Worm (Caenorhabditis elegans) whole organism, L2 larva: ENCODE measurements around the gene F59G1.8.

ENCODE experiments used
- C34F6.9 ChIP-seq: fragments of 150-350 bp; optimal IDR thresholded peaks from 2 replicates; lab custom pipeline; 2014; ENCODE audit warnings: missing biosample characterization, missing genetic modification characterization
- F13H6.1 ChIP-seq: sonication (generic microtip); optimal IDR thresholded peaks from 2 replicates; lab custom pipeline; 2016; ENCODE audit warnings: missing genetic modification characterization, missing compliant biosample characterization
- R02D3.7 ChIP-seq: fragments of 150-350 bp; optimal IDR thresholded peaks from 2 replicates; lab custom pipeline; 2014; ENCODE audit warnings: missing biosample characterization, missing genetic modification characterization
- alr-1 ChIP-seq: fragments of 150-350 bp; optimal IDR thresholded peaks from 2 replicates; lab custom pipeline; 2014; ENCODE audit warnings: missing biosample characterization, missing genetic modification characterization
- aly-2 ChIP-seq: fragments of 150-350 bp; optimal IDR thresholded peaks from 2 replicates; lab custom pipeline; 2014; ENCODE audit warnings: missing biosample characterization, missing genetic modification characterization
- blmp-1 ChIP-seq: sonication (generic microtip); optimal IDR thresholded peaks from 2 replicates; lab custom pipeline; 2017; ENCODE audit warnings: missing genetic modification characterization, mild to moderate bottlenecking, missing compliant biosample characterization, antibody characterized with exemption, moderate library complexity; ENCODE audit not compliant: insufficient read depth
- ceh-16 ChIP-seq: fragments of 150-350 bp; optimal IDR thresholded peaks from 2 replicates; lab custom pipeline; 2014; ENCODE audit warnings: missing biosample characterization, missing genetic modification characterization
- ceh-82 ChIP-seq: fragments of 150-350 bp; optimal IDR thresholded peaks from 2 replicates; lab custom pipeline; 2014; ENCODE audit warnings: missing biosample characterization, missing genetic modification characterization
- crh-2 ChIP-seq: sonication (generic microtip); optimal IDR thresholded peaks from 2 replicates; lab custom pipeline; 2017; ENCODE audit warnings: missing biosample characterization, missing genetic modification characterization
- dmd-4 ChIP-seq: sonication (generic microtip); optimal IDR thresholded peaks from 2 replicates; lab custom pipeline; 2017; ENCODE audit warnings: missing biosample characterization, missing genetic modification characterization
- egl-27 ChIP-seq: sonication (generic microtip); optimal IDR thresholded peaks from 3 replicates; lab custom pipeline; 2017; ENCODE audit warnings: missing biosample characterization, missing genetic modification reagents, missing genetic modification characterization
- elt-1 ChIP-seq: fragments of 150-350 bp; optimal IDR thresholded peaks from 2 replicates; lab custom pipeline; 2014; ENCODE audit warnings: missing biosample characterization, missing genetic modification characterization
- elt-3 ChIP-seq: sonication (generic microtip); optimal IDR thresholded peaks from 2 replicates; lab custom pipeline; 2017; ENCODE audit warnings: missing biosample characterization, missing genetic modification characterization
- fos-1 ChIP-seq: fragments of 150-350 bp; optimal IDR thresholded peaks from 2 replicates; lab custom pipeline; 2014; ENCODE audit warnings: missing biosample characterization, missing genetic modification characterization
- gmeb-1 ChIP-seq: fragments of 150-350 bp; optimal IDR thresholded peaks from 2 replicates; lab custom pipeline; 2014; ENCODE audit warnings: missing biosample characterization, missing genetic modification characterization
- lin-11 ChIP-seq: fragments of 150-350 bp; sonication (generic microtip); optimal IDR thresholded peaks from 2 replicates; lab custom pipeline; 2014; ENCODE audit warnings: missing biosample characterization, missing genetic modification characterization, inconsistent platforms, mixed read lengths
- lin-13 ChIP-seq: fragments of 150-350 bp; optimal IDR thresholded peaks from 2 replicates; lab custom pipeline; 2014; ENCODE audit warnings: missing biosample characterization, missing genetic modification reagents, missing genetic modification characterization
- lin-39 ChIP-seq: fragments of 150-350 bp; optimal IDR thresholded peaks from 2 replicates; lab custom pipeline; 2014; ENCODE audit warnings: missing biosample characterization, missing genetic modification reagents, missing genetic modification characterization
- lsy-2 ChIP-seq, 2 experiments: fragments of 150-350 bp in 1 of 2; sonication (generic microtip) in 1 of 2; optimal IDR thresholded peaks; 2 replicates each; lab custom pipeline; 2014 to 2017; ENCODE audit warnings: missing biosample characterization in 2 of 2, missing genetic modification characterization in 2 of 2
- mab-5 ChIP-seq: fragments of 150-350 bp; optimal IDR thresholded peaks from 2 replicates; lab custom pipeline; 2014; ENCODE audit warnings: missing biosample characterization, missing genetic modification characterization
- mbf-1 ChIP-seq: sonication (generic microtip); optimal IDR thresholded peaks from 2 replicates; lab custom pipeline; 2017; ENCODE audit warnings: missing biosample characterization, missing genetic modification characterization
- mdl-1 ChIP-seq, 2 experiments: fragments of 150-350 bp in 1 of 2; sonication (generic microtip) in 1 of 2; optimal IDR thresholded peaks; 2 replicates each; lab custom pipeline; 2017; ENCODE audit warnings: missing biosample characterization in 2 of 2, missing genetic modification characterization in 2 of 2
- nhr-10 ChIP-seq: sonication (generic microtip); optimal IDR thresholded peaks from 2 replicates; lab custom pipeline; 2017; ENCODE audit warnings: missing biosample characterization, missing genetic modification characterization
- nhr-11 ChIP-seq: fragments of 150-350 bp; optimal IDR thresholded peaks from 2 replicates; lab custom pipeline; 2014; ENCODE audit warnings: missing biosample characterization, missing genetic modification characterization
- nhr-129 ChIP-seq: fragments of 150-350 bp; optimal IDR thresholded peaks from 2 replicates; lab custom pipeline; 2014; ENCODE audit warnings: missing biosample characterization, missing genetic modification characterization
- nhr-21 ChIP-seq: fragments of 150-350 bp; optimal IDR thresholded peaks from 2 replicates; lab custom pipeline; 2014; ENCODE audit warnings: missing biosample characterization, missing genetic modification characterization
- nhr-237 ChIP-seq: fragments of 150-350 bp; optimal IDR thresholded peaks from 2 replicates; lab custom pipeline; 2014; ENCODE audit warnings: missing biosample characterization, missing genetic modification characterization
- nhr-25 ChIP-seq: fragments of 150-350 bp; sonication (generic microtip); optimal IDR thresholded peaks from 3 replicates; lab custom pipeline; 2014; ENCODE audit warnings: missing biosample characterization, missing genetic modification characterization
- nhr-6 ChIP-seq: fragments of 150-350 bp; optimal IDR thresholded peaks from 2 replicates; lab custom pipeline; 2014; ENCODE audit warnings: missing biosample characterization, missing genetic modification characterization
- nhr-77 ChIP-seq: fragments of 150-350 bp; optimal IDR thresholded peaks from 2 replicates; lab custom pipeline; 2014; ENCODE audit warnings: missing biosample characterization, missing genetic modification characterization
- sma-3 ChIP-seq: sonication (generic microtip); optimal IDR thresholded peaks from 2 replicates; lab custom pipeline; 2016; ENCODE audit warnings: missing genetic modification reagents, missing genetic modification characterization, missing compliant biosample characterization
- sma-9 ChIP-seq, 2 experiments: fragments of 150-350 bp in 1 of 2; sonication (generic microtip) in 1 of 2; optimal IDR thresholded peaks; 2 replicates each; lab custom pipeline; 2014 to 2016; ENCODE audit warnings: missing genetic modification characterization in 2 of 2, mild to moderate bottlenecking in 1 of 2, missing biosample characterization in 1 of 2, missing compliant biosample characterization in 1 of 2, missing genetic modification reagents in 1 of 2, moderate library complexity in 1 of 2
- snpc-4 ChIP-seq: fragments of 150-350 bp; optimal IDR thresholded peaks from 2 replicates; lab custom pipeline; 2014; ENCODE audit warnings: missing biosample characterization, missing genetic modification characterization
- unc-55 ChIP-seq: fragments of 150-350 bp; sonication (generic microtip); optimal IDR thresholded peaks from 3 replicates; lab custom pipeline; 2014; ENCODE audit warnings: missing biosample characterization, missing genetic modification reagents, missing genetic modification characterization
- zag-1 ChIP-seq: fragments of 150-350 bp; optimal IDR thresholded peaks from 2 replicates; lab custom pipeline; 2014; ENCODE audit warnings: missing biosample characterization, missing genetic modification characterization
- ztf-1 ChIP-seq: fragments of 200-800 bp; sonication (Bioruptor generic); conservative IDR thresholded peaks from 2 replicates; pipeline ENCODE4 v1.3.6; 2022; ENCODE audit warnings: missing genetic modification characterization, missing compliant biosample characterization
- ztf-11 ChIP-seq: sonication (generic microtip); optimal IDR thresholded peaks from 2 replicates; lab custom pipeline; 2017; ENCODE audit warnings: missing biosample characterization, missing genetic modification characterization
- ztf-4 ChIP-seq: fragments of 150-350 bp; optimal IDR thresholded peaks from 2 replicates; lab custom pipeline; 2014; ENCODE audit warnings: missing biosample characterization, missing genetic modification characterization

Gene F59G1.8

ce11 chrII:5871508-5871907 is 34.9 kb upstream of the F59G1.8 start:
- no peak for TF ChIP-seq lsy-2 (tag; optimal IDR thresholded peaks at IDR 0.05; lab: Kevin White, UChicago)
- TF ChIP-seq nhr-129 (tag; lab: Kevin White, UChicago) = peak; percentile 23
- peak; percentile 16 for TF ChIP-seq sma-9 (GFP tag; optimal IDR thresholded peaks at IDR 0.05; lab: Kevin White, UChicago)
- no peak for TF ChIP-seq sma-9 (tag; optimal IDR thresholded peaks at IDR 0.05; lab: Kevin White, UChicago)
- TF ChIP-seq elt-1 = no peak
- TF ChIP-seq mdl-1 (tag; optimal IDR thresholded peaks at IDR 0.05; lab: Kevin White, UChicago) = no peak
- no peak for TF ChIP-seq nhr-21 (tag; lab: Kevin White, UChicago)
- no peak for TF ChIP-seq lin-39 (tag; lab: Kevin White, UChicago)
- no peak for TF ChIP-seq C34F6.9
- TF ChIP-seq sma-3 (GFP tag; lab: Kevin White, UChicago) = no peak
- no peak for TF ChIP-seq lin-11 (tag; lab: Kevin White, UChicago)
- no peak for TF ChIP-seq alr-1 (tag; lab: Kevin White, UChicago)
- TF ChIP-seq ceh-16 (tag; lab: Kevin White, UChicago) = no peak
- no peak for TF ChIP-seq ztf-11 (tag; lab: Kevin White, UChicago)
- no peak for TF ChIP-seq snpc-4 (tag; lab: Kevin White, UChicago)
- TF ChIP-seq ztf-4 (tag; lab: Kevin White, UChicago) = no peak
- TF ChIP-seq nhr-237 = no peak
- no peak for TF ChIP-seq elt-3 (tag; lab: Kevin White, UChicago)
- TF ChIP-seq mab-5 = peak; percentile 73
- TF ChIP-seq unc-55 (GFP tag; lab: Kevin White, UChicago) = peak; percentile 45
- no peak for TF ChIP-seq ceh-82 (tag; lab: Kevin White, UChicago)
- TF ChIP-seq mbf-1 (tag; lab: Kevin White, UChicago) = no peak
- TF ChIP-seq nhr-25 = no peak
- no peak for TF ChIP-seq aly-2 (tag; lab: Kevin White, UChicago)
- TF ChIP-seq ztf-1 (GFP tag; lab: Robert Waterston, UW) = no peak
- no peak for TF ChIP-seq egl-27 (tag; lab: Kevin White, UChicago)
- no peak for TF ChIP-seq gmeb-1 (tag; lab: Kevin White, UChicago)
- no peak for TF ChIP-seq blmp-1 (tag; lab: Kevin White, UChicago)
- TF ChIP-seq nhr-77 = no peak
- TF ChIP-seq R02D3.7 (tag; lab: Kevin White, UChicago) = no peak

ce11 chrII:5872414-5872813 is 34.0 kb upstream of the F59G1.8 start:
- TF ChIP-seq fos-1 (peak; percentile 53), dmd-4 (no peak)

ce11 chrII:5873564-5874070 is 32.7 kb upstream of the F59G1.8 start, which contains the start of gene tex-2:
Gene tex-2 (minus strand): TSS chrII:5873614.
- TF ChIP-seq lin-11 (tag; lab: Kevin White, UChicago) = no peak
- no peak for TF ChIP-seq nhr-6 (tag; lab: Kevin White, UChicago)
- TF ChIP-seq lsy-2 (tag; optimal IDR thresholded peaks at IDR 0.05; lab: Kevin White, UChicago) = peak in 1 of 2 experiments; percentile 33
- peak; percentile 34 for TF ChIP-seq C34F6.9
- TF ChIP-seq dmd-4 = no peak
- TF ChIP-seq crh-2 (tag; lab: Kevin White, UChicago) = peak; percentile 9
- TF ChIP-seq lin-13 (GFP tag; lab: Kevin White, UChicago) = peak; percentile 13
- TF ChIP-seq fos-1 = peak; percentile 77
- TF ChIP-seq F13H6.1 (tag; lab: Kevin White, UChicago) = peak; percentile 32
- TF ChIP-seq sma-3 (GFP tag; lab: Kevin White, UChicago) = no peak
- no peak for TF ChIP-seq nhr-11 (tag; lab: Kevin White, UChicago)
- TF ChIP-seq zag-1 (tag; lab: Kevin White, UChicago) = peak; percentile 24
- no peak for TF ChIP-seq ztf-4 (tag; lab: Kevin White, UChicago)
- peak; percentile 48 for TF ChIP-seq nhr-129 (tag; lab: Kevin White, UChicago)
- no peak for TF ChIP-seq ztf-1 (GFP tag; lab: Robert Waterston, UW)
- TF ChIP-seq unc-55 (GFP tag; lab: Kevin White, UChicago) = peak; percentile 55
- no peak for TF ChIP-seq nhr-10 (tag; lab: Kevin White, UChicago)
- TF ChIP-seq sma-9 (GFP tag; optimal IDR thresholded peaks at IDR 0.05; lab: Kevin White, UChicago) = no peak
- TF ChIP-seq sma-9 (tag; optimal IDR thresholded peaks at IDR 0.05; lab: Kevin White, UChicago) = no peak
